Worm (Caenorhabditis elegans) whole organism, late embryonic: Measurements from ENCODE around the gene droe-8.

Experiments
- F13H6.1 ChIP-seq: sonication (generic microtip); optimal IDR thresholded peaks from 2 replicates; lab custom pipeline; 2016; ENCODE audit warnings: missing genetic modification characterization, missing compliant biosample characterization
- ceh-6 ChIP-seq: fragments of 200-800 bp; sonication (Bioruptor generic); optimal IDR thresholded peaks from 2 replicates; lab custom pipeline; 2018; ENCODE audit warnings: mild to moderate bottlenecking, missing genetic modification characterization, missing compliant biosample characterization
- che-1 ChIP-seq: sonication (generic microtip); optimal IDR thresholded peaks from 2 replicates; lab custom pipeline; 2016; ENCODE audit warnings: mild to moderate bottlenecking, missing genetic modification characterization, missing compliant biosample characterization
- ets-4 ChIP-seq: sonication (generic microtip); optimal IDR thresholded peaks from 2 replicates; lab custom pipeline; 2016; ENCODE audit warnings: missing genetic modification characterization, missing compliant biosample characterization
- fkh-10 ChIP-seq: fragments of 150-350 bp; optimal IDR thresholded peaks from 2 replicates; lab custom pipeline; 2014; ENCODE audit warnings: missing biosample characterization, missing genetic modification reagents, missing genetic modification characterization
- pag-3 ChIP-seq: sonication (generic microtip); optimal IDR thresholded peaks from 2 replicates; lab custom pipeline; 2016; ENCODE audit warnings: missing compliant biosample characterization, missing genetic modification characterization, borderline replicate concordance
- pat-9 ChIP-seq: fragments of 200-800 bp; sonication (Bioruptor generic); optimal IDR thresholded peaks from 2 replicates; lab custom pipeline; 2018; ENCODE audit warnings: mild to moderate bottlenecking, missing genetic modification characterization, moderate library complexity, missing compliant biosample characterization
- pha-2 ChIP-seq: sonication (generic microtip); optimal IDR thresholded peaks from 2 replicates; lab custom pipeline; 2017; ENCODE audit warnings: mild to moderate bottlenecking, missing genetic modification characterization, missing compliant biosample characterization
- ttx-3 ChIP-seq: sonication (generic microtip); optimal IDR thresholded peaks from 2 replicates; lab custom pipeline; 2016; ENCODE audit warnings: missing genetic modification reagents, missing genetic modification characterization, missing compliant biosample characterization

DNA sequence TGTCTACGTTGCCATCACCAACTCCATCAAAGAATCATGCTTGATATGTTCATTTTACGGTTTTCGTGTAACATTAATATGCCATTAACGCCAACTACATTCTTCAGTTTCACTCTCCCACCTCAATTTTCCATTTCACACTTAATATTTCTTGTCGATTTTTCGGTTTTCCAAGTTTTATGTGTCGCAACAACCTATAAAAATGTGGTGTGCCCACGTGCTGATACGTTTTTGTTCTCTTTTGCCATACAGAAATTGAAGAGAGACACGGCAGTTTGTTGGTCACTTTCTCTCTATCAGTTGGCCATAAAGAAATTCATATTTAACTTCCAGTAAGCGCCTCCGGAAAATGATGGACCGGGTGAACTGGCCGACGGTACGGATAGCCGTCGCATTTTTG, 43.6 kb upstream of the droe-8 start, which contains the start of gene cln-3.3:
- TF ChIP-seq ttx-3 (no peak), pat-9 (tag; lab: Kevin White, UChicago) (no peak), ceh-6 (no peak), fkh-10 (no peak), pag-3 (tag; lab: Kevin White, UChicago) (no peak), F13H6.1 (tag; lab: Kevin White, UChicago) (no peak), ets-4 (tag; lab: Kevin White, UChicago) (no peak), che-1 (tag; lab: Kevin White, UChicago) (no peak), pha-2 (tag; lab: Kevin White, UChicago) (no peak)
